Fruit fly (Drosophila melanogaster) whole organism, adult: Measurements from ENCODE around the gene CG8562.

ENCODE experiments used
- CG11617 ChIP-seq: fragments of 200-800 bp; sonication (Bioruptor generic); optimal IDR thresholded peaks from 2 replicates; lab custom pipeline; 2017; ENCODE audit warnings: mild to moderate bottlenecking, missing biosample characterization, missing genetic modification reagents, missing genetic modification characterization
- CG12768 ChIP-seq: fragments of 200-800 bp; sonication (Bioruptor generic); optimal IDR thresholded peaks from 2 replicates; lab custom pipeline; 2017; ENCODE audit warnings: missing biosample characterization, missing genetic modification characterization, mild to moderate bottlenecking, moderate library complexity, missing genetic modification reagents
- CG14711 ChIP-seq: fragments of 200-800 bp; sonication (Bioruptor generic); optimal IDR thresholded peaks from 2 replicates; lab custom pipeline; 2018; ENCODE audit warnings: missing biosample characterization, mild to moderate bottlenecking, missing genetic modification characterization, moderate library complexity
- CG7045 ChIP-seq: fragments of 200-800 bp; sonication (Bioruptor generic); optimal IDR thresholded peaks from 2 replicates; lab custom pipeline; 2017; ENCODE audit warnings: missing biosample characterization, mild to moderate bottlenecking, missing genetic modification characterization
- Crg-1 ChIP-seq: fragments of 200-800 bp; sonication (Bioruptor generic); optimal IDR thresholded peaks from 2 replicates; lab custom pipeline; 2016; ENCODE audit warnings: missing biosample characterization, missing genetic modification characterization

CG8562 gene

dm6 chr3L:7449097-7449496 is 51.0 kb downstream of the CG8562 start:
- TF ChIP-seq CG14711 (no peak), CG11617 (no peak), CG12768 (GFP tag; lab: Kevin White, UChicago) (no peak), Crg-1 (no peak), CG7045 (GFP tag; lab: Kevin White, UChicago) (no peak)
